Fruit fly (Drosophila melanogaster): ENCODE results near the gene Surf4.

Surf4 gene

DNA sequence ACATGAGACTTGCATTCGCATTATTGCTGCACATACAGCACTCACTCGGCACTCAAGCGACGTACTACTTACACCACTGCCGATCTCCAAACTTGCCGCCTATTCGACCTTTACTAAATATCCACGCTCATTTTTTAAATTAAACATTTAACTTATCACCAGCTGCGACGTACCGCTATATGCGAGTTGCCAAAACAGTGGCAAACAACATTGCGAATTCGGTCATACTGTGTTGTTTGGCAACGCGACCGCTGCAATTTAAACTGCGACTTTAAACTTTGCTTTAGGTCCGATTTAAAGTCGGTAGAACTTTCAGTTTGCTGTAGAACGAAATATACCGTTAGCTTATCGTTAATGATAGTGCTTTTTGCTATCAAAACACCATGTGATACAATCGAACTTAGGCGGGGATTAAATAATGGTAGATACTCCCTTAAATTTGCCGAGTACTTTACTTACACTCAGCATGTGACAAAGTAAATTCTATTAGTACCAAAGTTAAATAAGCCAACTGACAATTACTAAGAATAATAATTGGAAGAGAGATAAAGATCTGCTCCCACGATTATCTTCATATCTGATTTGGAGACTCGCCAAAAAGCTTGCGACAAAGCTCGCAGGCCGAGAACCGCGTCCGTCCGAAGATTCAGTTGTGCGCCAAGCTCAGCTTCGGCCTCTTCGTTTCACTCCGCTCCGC lies 17.7 kb downstream of the Surf4 start, which contains the start of the genes CG6236 and ea (continued):
- no peak for TF ChIP-seq CG6689 (GFP tag; IDR thresholded peaks at IDR 0.05)
- peak; percentile 78 for TF ChIP-seq gfzf (GFP tag; optimal IDR thresholded peaks at IDR 0.05)
- TF ChIP-seq Taf1 (GFP tag; IDR thresholded peaks at IDR 0.05): no peak
- TF ChIP-seq Ssrp (tag; optimal IDR thresholded peaks at IDR 0.05): no peak
- no peak for TF ChIP-seq CG10209 (GFP tag; optimal IDR thresholded peaks at IDR 0.05)
- TF ChIP-seq CG18619 (GFP tag; optimal IDR thresholded peaks at IDR 0.05): no peak
- no peak for TF ChIP-seq Atf3 (GFP tag; optimal IDR thresholded peaks at IDR 0.05)
- TF ChIP-seq gce (GFP tag; IDR thresholded peaks at IDR 0.05): no peak
- no peak for TF ChIP-seq Dek (tag; optimal IDR thresholded peaks at IDR 0.05)
- no peak for TF ChIP-seq CG3838 (GFP tag; optimal IDR thresholded peaks at IDR 0.05)
- TF ChIP-seq sim (GFP tag; IDR thresholded peaks at IDR 0.05): no peak
- peak; percentile 36 for TF ChIP-seq CG17186 (GFP tag; optimal IDR thresholded peaks at IDR 0.05)
- no peak for TF ChIP-seq Stat92E (GFP tag; optimal IDR thresholded peaks at IDR 0.05)
- TF ChIP-seq CG10654 (GFP tag; optimal IDR thresholded peaks at IDR 0.05): no peak
- peak; percentile 61 for TF ChIP-seq Myb (GFP tag; optimal IDR thresholded peaks at IDR 0.05)
- TF ChIP-seq pan (optimal IDR thresholded peaks at IDR 0.05): no peak
- no peak for TF ChIP-seq pan (GFP tag; optimal IDR thresholded peaks at IDR 0.05 in 1 of 2, IDR thresholded peaks at IDR 0.05 in 1 of 2)
- TF ChIP-seq wor (GFP tag; IDR thresholded peaks at IDR 0.05): no peak
- TF ChIP-seq CrebB (tag; optimal IDR thresholded peaks at IDR 0.05): no peak
- TF ChIP-seq rib (GFP tag; IDR thresholded peaks at IDR 0.05): no peak
- no peak for TF ChIP-seq CG15601 (tag; optimal IDR thresholded peaks at IDR 0.05)
- TF ChIP-seq CG5245 (GFP tag; optimal IDR thresholded peaks at IDR 0.05): no peak
- TF ChIP-seq btn (GFP tag; optimal IDR thresholded peaks at IDR 0.05): no peak
- no peak for TF ChIP-seq Sry-β (GFP tag; optimal IDR thresholded peaks at IDR 0.05)
- no peak for TF ChIP-seq CG6683 (GFP tag; optimal IDR thresholded peaks at IDR 0.05)
- no peak for TF ChIP-seq sc (optimal IDR thresholded peaks at IDR 0.05)
- no peak for TF ChIP-seq sc (GFP tag; optimal IDR thresholded peaks at IDR 0.05)
- no peak for TF ChIP-seq insv (GFP tag; optimal IDR thresholded peaks at IDR 0.05)
- TF ChIP-seq CG15514 (GFP tag; optimal IDR thresholded peaks at IDR 0.05): peak; percentile 62
- no peak for TF ChIP-seq run (tag; optimal IDR thresholded peaks at IDR 0.05)
- TF ChIP-seq crc (GFP tag; optimal IDR thresholded peaks at IDR 0.05): no peak
- TF ChIP-seq NfI (GFP tag; optimal IDR thresholded peaks at IDR 0.05): no peak
- no peak for TF ChIP-seq zfh2 (GFP tag; optimal IDR thresholded peaks at IDR 0.05)
- TF ChIP-seq Hsf (GFP tag; optimal IDR thresholded peaks at IDR 0.05): no peak
- 0 out of 2 replicates have a peak, but pooled peaks have one; percentile 59 for TF ChIP-seq MBD-R2 (GFP tag; IDR thresholded peaks at IDR 0.05)
- no peak for TF ChIP-seq CG12071 (GFP tag; optimal IDR thresholded peaks at IDR 0.05)
- TF ChIP-seq Dp (GFP tag; optimal IDR thresholded peaks at IDR 0.05): peak; percentile 30
- TF ChIP-seq sqz (GFP tag; optimal IDR thresholded peaks at IDR 0.05): no peak
- TF ChIP-seq nom (GFP tag; optimal IDR thresholded peaks at IDR 0.05): no peak
- TF ChIP-seq Gug (GFP tag; IDR thresholded peaks at IDR 0.05): no peak
- no peak for TF ChIP-seq CG10267 (tag; optimal IDR thresholded peaks at IDR 0.05)
- no peak for TF ChIP-seq Lhr (GFP tag; optimal IDR thresholded peaks at IDR 0.05)
- no peak for TF ChIP-seq CG1233 (GFP tag; optimal IDR thresholded peaks at IDR 0.05)
- peak; percentile 40 for TF ChIP-seq E2f2 (GFP tag; IDR thresholded peaks at IDR 0.05)
- TF ChIP-seq HLH54F (GFP tag; optimal IDR thresholded peaks at IDR 0.05): no peak
- no peak for TF ChIP-seq az2 (GFP tag; optimal IDR thresholded peaks at IDR 0.05)
- TF ChIP-seq C15 (GFP tag; IDR thresholded peaks at IDR 0.05): no peak
- TF ChIP-seq sens-2 (GFP tag; IDR thresholded peaks at IDR 0.05): no peak
- TF ChIP-seq CG3995 (GFP tag; optimal IDR thresholded peaks at IDR 0.05): peak; percentile 61
- TF ChIP-seq CG8290 (GFP tag; optimal IDR thresholded peaks at IDR 0.05): no peak
- TF ChIP-seq CG8290 (tag; optimal IDR thresholded peaks at IDR 0.05): no peak
